Fruit fly (Drosophila melanogaster) whole organism, embryonic: ENCODE results near the gene Act87E.
A peak's percentile ranks its signal among the peaks of the same experiment; 100 is the strongest.

Source experiments
- CG12155 ChIP-seq: fragments of 200-800 bp; sonication (Bioruptor generic); optimal IDR thresholded peaks from 3 replicates; lab custom pipeline; 2016; ENCODE audit warnings: missing biosample characterization, missing genetic modification characterization
- CG12659 ChIP-seq: fragments of 200-800 bp; sonication (Bioruptor generic); optimal IDR thresholded peaks from 3 replicates; lab custom pipeline; 2017; ENCODE audit warnings: mild to moderate bottlenecking, missing biosample characterization, missing genetic modification reagents, missing genetic modification characterization
- CG13624 ChIP-seq: fragments of 200-800 bp; sonication (Bioruptor generic); optimal IDR thresholded peaks from 2 replicates; lab custom pipeline; 2016; ENCODE audit warnings: missing biosample characterization, missing genetic modification characterization
- CG14860 ChIP-seq: fragments of 200-800 bp; sonication (Bioruptor generic); IDR thresholded peaks from 3 replicates; pipeline ENCODE4 v1.3.6; 2022; ENCODE audit warnings: missing biosample characterization, missing genetic modification characterization; ENCODE audit not compliant: partially characterized antibody
- CG15696 ChIP-seq: fragments of 200-800 bp; sonication (Bioruptor generic); optimal IDR thresholded peaks from 2 replicates; lab custom pipeline; 2019; ENCODE audit warnings: missing biosample characterization, mild to moderate bottlenecking, missing genetic modification characterization, moderate library complexity
- CG16863 ChIP-seq: fragments of 200-800 bp; sonication (Bioruptor generic); optimal IDR thresholded peaks from 3 replicates; lab custom pipeline; 2016; ENCODE audit warnings: missing biosample characterization, missing genetic modification characterization
- CG17568 ChIP-seq: fragments of 200-800 bp; sonication (Bioruptor generic); optimal IDR thresholded peaks from 2 replicates; lab custom pipeline; 2018; ENCODE audit warnings: missing biosample characterization, mild to moderate bottlenecking, missing genetic modification characterization, moderate library complexity
- CG17829 ChIP-seq: fragments of 200-800 bp; optimal IDR thresholded peaks from 2 replicates; lab custom pipeline; 2019; ENCODE audit warnings: missing biosample characterization, mild to moderate bottlenecking, missing genetic modification characterization, moderate library complexity
- CG17912 ChIP-seq: fragments of 200-800 bp; sonication (Bioruptor generic); optimal IDR thresholded peaks from 2 replicates; lab custom pipeline; 2018; ENCODE audit warnings: missing biosample characterization, mild to moderate bottlenecking, missing genetic modification characterization
- CG1792 ChIP-seq: fragments of 200-800 bp; sonication (Bioruptor generic); optimal IDR thresholded peaks from 2 replicates; lab custom pipeline; 2016; ENCODE audit warnings: missing biosample characterization, missing genetic modification characterization
- CG18011 ChIP-seq: fragments of 200-800 bp; sonication (Bioruptor generic); optimal IDR thresholded peaks from 2 replicates; lab custom pipeline; 2017; ENCODE audit warnings: missing biosample characterization, missing genetic modification characterization, mild to moderate bottlenecking, moderate library complexity, missing genotype
- CG18764 ChIP-seq: fragments of 200-800 bp; sonication (Bioruptor generic); optimal IDR thresholded peaks from 3 replicates; lab custom pipeline; 2016; ENCODE audit warnings: missing biosample characterization, missing genetic modification characterization
- CG3281 ChIP-seq: fragments of 200-800 bp; sonication (Bioruptor generic); optimal IDR thresholded peaks from 3 replicates; lab custom pipeline; 2017; ENCODE audit warnings: missing biosample characterization, mild to moderate bottlenecking, missing genetic modification characterization
- CG4820 ChIP-seq: fragments of 200-800 bp; sonication (Bioruptor generic); optimal IDR thresholded peaks from 3 replicates; lab custom pipeline; 2016; ENCODE audit warnings: missing biosample characterization, missing genetic modification characterization
- CG7987 ChIP-seq: fragments of 200-800 bp; sonication (Bioruptor generic); optimal IDR thresholded peaks from 2 replicates; lab custom pipeline; 2018; ENCODE audit warnings: missing biosample characterization, mild to moderate bottlenecking, missing genetic modification characterization, moderate library complexity
- CG8281 ChIP-seq: fragments of 200-800 bp; sonication (Bioruptor generic); optimal IDR thresholded peaks from 2 replicates; lab custom pipeline; 2018; ENCODE audit warnings: missing biosample characterization, mild to moderate bottlenecking, missing genetic modification characterization, moderate library complexity
- CG9876 ChIP-seq: fragments of 200-800 bp; sonication (Bioruptor generic); optimal IDR thresholded peaks from 2 replicates; lab custom pipeline; 2016; ENCODE audit warnings: missing biosample characterization, missing genetic modification characterization
- CrebB ChIP-seq: fragments of 200-800 bp; sonication (Bioruptor generic); optimal IDR thresholded peaks from 3 replicates; lab custom pipeline; 2018; ENCODE audit warnings: missing biosample characterization, mild to moderate bottlenecking, missing genetic modification characterization
- Dad ChIP-seq: fragments of 200-800 bp; sonication (Bioruptor generic); optimal IDR thresholded peaks from 3 replicates; lab custom pipeline; 2016; ENCODE audit warnings: missing biosample characterization, missing genetic modification characterization
- Dek ChIP-seq: fragments of 200-800 bp; sonication (Bioruptor generic); optimal IDR thresholded peaks from 3 replicates; lab custom pipeline; 2019; ENCODE audit warnings: missing biosample characterization, mild to moderate bottlenecking, missing genetic modification characterization, moderate library complexity
- Ets97D ChIP-seq: fragments of 200-800 bp; sonication (Bioruptor generic); optimal IDR thresholded peaks from 3 replicates; lab custom pipeline; 2016; ENCODE audit warnings: missing biosample characterization, missing genetic modification characterization
- Hr39 ChIP-seq: fragments of >200 bp; optimal IDR thresholded peaks from 2 replicates; lab custom pipeline; 2017
- Kr ChIP-seq: fragments of 200-800 bp; sonication (Bioruptor generic); optimal IDR thresholded peaks from 2 replicates; lab custom pipeline; 2017; ENCODE audit warnings: missing biosample characterization, mild to moderate bottlenecking, missing genetic modification characterization
- NC2β ChIP-seq: fragments of 200-800 bp; sonication (Bioruptor generic); optimal IDR thresholded peaks from 2 replicates; lab custom pipeline; 2016; ENCODE audit warnings: missing biosample characterization, missing genetic modification characterization
- Sin3A ChIP-seq: fragments of >200 bp; optimal IDR thresholded peaks from 2 replicates; lab custom pipeline; 2018
- Spps ChIP-seq: fragments of 200-800 bp; sonication (Bioruptor generic); optimal IDR thresholded peaks from 2 replicates; lab custom pipeline; 2018; ENCODE audit warnings: missing biosample characterization, mild to moderate bottlenecking, missing genetic modification characterization
- ash1 ChIP-seq: fragments of 200-800 bp; sonication (Bioruptor generic); optimal IDR thresholded peaks from 2 replicates; lab custom pipeline; 2018; ENCODE audit warnings: missing biosample characterization, mild to moderate bottlenecking, missing genetic modification characterization
- cato ChIP-seq: fragments of 200-800 bp; sonication (Bioruptor generic); optimal IDR thresholded peaks from 2 replicates; lab custom pipeline; 2016; ENCODE audit warnings: missing biosample characterization, missing genetic modification characterization, borderline replicate concordance
- chif ChIP-seq, 2 experiments: fragments of 200-800 bp; sonication (Bioruptor generic); optimal IDR thresholded peaks; 3 replicates each; lab custom pipeline; 2016; ENCODE audit warnings: missing biosample characterization in 2 of 2, missing genetic modification characterization in 2 of 2
- dan ChIP-seq: fragments of 200-800 bp; sonication (Bioruptor generic); IDR thresholded peaks from 2 replicates; pipeline ENCODE4 v1.3.6; 2022; ENCODE audit warnings: missing biosample characterization, missing genetic modification characterization
- dpn ChIP-seq, 2 experiments: fragments of 200-800 bp; sonication (Bioruptor generic); optimal IDR thresholded peaks; 3 replicates each; lab custom pipeline; 2016; ENCODE audit warnings: missing biosample characterization in 2 of 2, missing genetic modification characterization in 2 of 2
- eve ChIP-seq, 2 experiments: fragments of >200 bp; optimal IDR thresholded peaks; 2 replicates each; lab custom pipeline; 2017; ENCODE audit warnings: missing biosample characterization in 2 of 2, missing genetic modification characterization in 2 of 2
- ewg ChIP-seq: fragments of 200-800 bp; sonication (Bioruptor generic); optimal IDR thresholded peaks from 3 replicates; lab custom pipeline; 2017; ENCODE audit warnings: mild to moderate bottlenecking, missing biosample characterization, missing genetic modification reagents, missing genetic modification characterization
- grn ChIP-seq: fragments of 200-800 bp; sonication (Bioruptor generic); optimal IDR thresholded peaks from 3 replicates; lab custom pipeline; 2017; ENCODE audit warnings: missing biosample characterization, missing genetic modification characterization
- gt ChIP-seq: fragments of 200-800 bp; sonication (Bioruptor generic); IDR thresholded peaks from 2 replicates; pipeline ENCODE4 v1.3.6; 2022; ENCODE audit warnings: missing biosample characterization, missing genetic modification characterization
- ind ChIP-seq: fragments of 200-800 bp; sonication (Bioruptor generic); optimal IDR thresholded peaks from 3 replicates; lab custom pipeline; 2016; ENCODE audit warnings: missing biosample characterization, missing genetic modification characterization
- kah ChIP-seq: fragments of 200-800 bp; sonication (Bioruptor generic); optimal IDR thresholded peaks from 2 replicates; lab custom pipeline; 2018; ENCODE audit warnings: missing biosample characterization, mild to moderate bottlenecking, missing genetic modification characterization
- klu ChIP-seq: fragments of 200-800 bp; sonication (Bioruptor generic); IDR thresholded peaks from 2 replicates; pipeline ENCODE4 v1.3.6; 2022; ENCODE audit warnings: missing biosample characterization, missing genetic modification characterization
- knrl ChIP-seq: fragments of 200-800 bp; sonication (Bioruptor generic); IDR thresholded peaks from 3 replicates; pipeline ENCODE4 v1.3.6; 2022; ENCODE audit warnings: missing biosample characterization, missing genetic modification characterization; ENCODE audit not compliant: partially characterized antibody
- lab ChIP-seq: fragments of 200-800 bp; sonication (Bioruptor generic); optimal IDR thresholded peaks from 3 replicates; lab custom pipeline; 2017; ENCODE audit warnings: missing biosample characterization, missing genetic modification characterization, mild to moderate bottlenecking, moderate library complexity, missing genetic modification reagents
- lilli ChIP-seq: fragments of 200-800 bp; sonication (Bioruptor generic); optimal IDR thresholded peaks from 3 replicates; lab custom pipeline; 2016; ENCODE audit warnings: missing biosample characterization, missing genetic modification characterization
- lov ChIP-seq, 2 experiments: fragments of 200-800 bp in 1 of 2; fragments of >200 bp in 1 of 2; sonication (Bioruptor generic) in 1 of 2; IDR thresholded peaks in 1 of 2; optimal IDR thresholded peaks in 1 of 2; 2 replicates in 1 of 2; 3 replicates in 1 of 2; pipeline versions ENCODE4 v1.3.6 to Lab custom; 2017 to 2022; ENCODE audit warnings: missing biosample characterization in 1 of 2, missing genetic modification characterization in 1 of 2
- mirr ChIP-seq: fragments of 200-800 bp; sonication (Bioruptor generic); optimal IDR thresholded peaks from 3 replicates; lab custom pipeline; 2018; ENCODE audit warnings: missing biosample characterization, mild to moderate bottlenecking, missing genetic modification characterization
- pzg ChIP-seq: fragments of 200-800 bp; sonication (Bioruptor generic); optimal IDR thresholded peaks from 3 replicates; lab custom pipeline; 2018; ENCODE audit warnings: missing biosample characterization, mild to moderate bottlenecking, missing genetic modification characterization, moderate library complexity
- sc ChIP-seq, 3 experiments: fragments of >200 bp in 2 of 3; fragments of 200-800 bp in 1 of 3; sonication (Bioruptor generic) in 1 of 3; optimal IDR thresholded peaks; 2 replicates in 2 of 3; 3 replicates in 1 of 3; lab custom pipeline; 2017; ENCODE audit warnings: mild to moderate bottlenecking in 1 of 3, missing biosample characterization in 1 of 3, missing genetic modification characterization in 1 of 3, missing genetic modification reagents in 1 of 3
- slou ChIP-seq: fragments of 200-800 bp; sonication (Bioruptor generic); optimal IDR thresholded peaks from 3 replicates; lab custom pipeline; 2016; ENCODE audit warnings: missing biosample characterization, missing genetic modification characterization
- trem ChIP-seq: fragments of 200-800 bp; optimal IDR thresholded peaks from 3 replicates; lab custom pipeline; 2019; ENCODE audit warnings: missing biosample characterization, mild to moderate bottlenecking, missing genetic modification characterization, moderate library complexity
- wdn ChIP-seq: fragments of 200-800 bp; sonication (Bioruptor generic); IDR thresholded peaks from 2 replicates; pipeline ENCODE4 v1.3.6; 2022; ENCODE audit warnings: missing biosample characterization, missing genetic modification characterization
- z ChIP-seq: fragments of 200-800 bp; sonication (Bioruptor generic); IDR thresholded peaks from 3 replicates; pipeline ENCODE4 v1.3.6; 2022; ENCODE audit warnings: missing biosample characterization, missing genetic modification characterization
- zen ChIP-seq: fragments of 200-800 bp; sonication (Bioruptor generic); optimal IDR thresholded peaks from 3 replicates; lab custom pipeline; 2018; ENCODE audit warnings: missing biosample characterization, mild to moderate bottlenecking, missing genetic modification characterization, moderate library complexity

The Act87E gene

dm6 chr3R:13452851-13453255 lies 27.1 kb downstream of the Act87E start (continued):
- peak; percentile 57 to 69 for TF ChIP-seq chif (GFP tag; optimal IDR thresholded peaks at IDR 0.05; lab: Kevin White, UChicago)
- TF ChIP-seq cato (GFP tag; lab: Kevin White, UChicago): peak; percentile 53
- TF ChIP-seq klu: peak; percentile 23; the same call in 1 of the 2 replicates
- TF ChIP-seq lov (optimal IDR thresholded peaks at IDR 0.05; lab: Kevin White, UChicago): no peak
- TF ChIP-seq lov (GFP tag; IDR thresholded peaks at IDR 0.05; lab: Robert Waterston, UW): no peak
- TF ChIP-seq Dek (tag; lab: Kevin White, UChicago): peak; percentile 55
- peak; percentile 38 for TF ChIP-seq NC2β (GFP tag; lab: Kevin White, UChicago)
- peak; percentile 79 for TF ChIP-seq lab (GFP tag; lab: Kevin White, UChicago)
- TF ChIP-seq dpn (GFP tag; optimal IDR thresholded peaks at IDR 0.05; lab: Kevin White, UChicago): peak; percentile 73 to 77
- no peak for TF ChIP-seq sc (optimal IDR thresholded peaks at IDR 0.05; lab: Kevin White, UChicago)
- TF ChIP-seq sc (GFP tag; optimal IDR thresholded peaks at IDR 0.05; lab: Kevin White, UChicago): peak; percentile 64
- no peak for TF ChIP-seq ash1 (GFP tag; lab: Kevin White, UChicago)
- TF ChIP-seq CrebB (tag; lab: Kevin White, UChicago): no peak
- peak; percentile 69 for TF ChIP-seq CG17568
- TF ChIP-seq CG13624 (GFP tag; lab: Kevin White, UChicago): peak; percentile 64
- peak; percentile 75 for TF ChIP-seq ind (GFP tag; lab: Kevin White, UChicago)
- TF ChIP-seq CG8281 (tag; lab: Kevin White, UChicago): peak; percentile 61
- TF ChIP-seq grn: no peak
- TF ChIP-seq CG4820 (GFP tag; lab: Kevin White, UChicago): peak; percentile 74
- no peak for TF ChIP-seq pzg (GFP tag; lab: Kevin White, UChicago)
- peak; percentile 84 for TF ChIP-seq CG3281
- TF ChIP-seq CG15696 (tag; lab: Kevin White, UChicago): peak; percentile 52
- no peak for TF ChIP-seq z (GFP tag; lab: Robert Waterston, UW)
- TF ChIP-seq slou (GFP tag; lab: Kevin White, UChicago): peak; percentile 58
- TF ChIP-seq CG17829 (tag; lab: Kevin White, UChicago): peak; percentile 83
- TF ChIP-seq CG12659: peak; percentile 84
- peak; percentile 64 for TF ChIP-seq zen (tag; lab: Kevin White, UChicago)
- peak; percentile 11 for TF ChIP-seq Ets97D
- peak; percentile 53 for TF ChIP-seq CG18011 (GFP tag; lab: Kevin White, UChicago)
- TF ChIP-seq kah (GFP tag; lab: Kevin White, UChicago): peak; percentile 25
- TF ChIP-seq CG12155 (GFP tag; lab: Kevin White, UChicago): peak; percentile 70
- peak; percentile 37 for TF ChIP-seq CG16863 (GFP tag; lab: Kevin White, UChicago)
- TF ChIP-seq CG18764: peak; percentile 39
- peak in 1 of 2 experiments; percentile 92 for TF ChIP-seq eve (GFP tag; optimal IDR thresholded peaks at IDR 0.05; lab: Kevin White, UChicago)
- no peak for TF ChIP-seq CG9876 (GFP tag; lab: Kevin White, UChicago)
- TF ChIP-seq Spps (tag; lab: Kevin White, UChicago): peak; percentile 63
- no peak for TF ChIP-seq CG1792 (GFP tag; lab: Kevin White, UChicago)
- no peak for TF ChIP-seq CG17912
- TF ChIP-seq Hr39: no peak
- no peak for TF ChIP-seq Sin3A (lab: Kevin White, UChicago)
- TF ChIP-seq lilli (GFP tag; lab: Kevin White, UChicago): peak; percentile 85
- no peak for TF ChIP-seq Kr (GFP tag; lab: Kevin White, UChicago)
- TF ChIP-seq trem (tag; lab: Kevin White, UChicago): peak; percentile 68
- TF ChIP-seq CG7987 (GFP tag; lab: Kevin White, UChicago): peak; percentile 34
- peak; percentile 60 for TF ChIP-seq ewg (GFP tag; lab: Kevin White, UChicago)
- no peak for TF ChIP-seq mirr (GFP tag; lab: Kevin White, UChicago)
- no peak for TF ChIP-seq Dad (GFP tag; lab: Kevin White, UChicago)
- no peak for TF ChIP-seq dan (GFP tag; lab: Robert Waterston, UW)
- TF ChIP-seq gt (GFP tag; lab: Robert Waterston, UW): peak; percentile 51; the same call in 1 of the 2 replicates
- TF ChIP-seq wdn: peak; percentile 32; the same call in 1 of the 2 replicates
- no peak for TF ChIP-seq CG14860 (GFP tag; lab: Robert Waterston, UW)
- no peak for TF ChIP-seq knrl (GFP tag; lab: Robert Waterston, UW)
